Worm (Caenorhabditis elegans) whole organism, L1 larva: ENCODE data around the gene gcy-21.

Source experiments
- C04F5.9 ChIP-seq: sonication (generic microtip); optimal IDR thresholded peaks from 2 replicates; lab custom pipeline; 2016; ENCODE audit warnings: missing genetic modification characterization, missing compliant biosample characterization
- C16A3.4 ChIP-seq: fragments of 150-350 bp; optimal IDR thresholded peaks from 2 replicates; lab custom pipeline; 2014; ENCODE audit warnings: missing biosample characterization, missing genetic modification characterization
- F16B12.6 ChIP-seq: fragments of 150-350 bp; optimal IDR thresholded peaks from 2 replicates; lab custom pipeline; 2014; ENCODE audit warnings: missing biosample characterization, missing genetic modification characterization
- alr-1 ChIP-seq: fragments of 200-800 bp; sonication (Bioruptor generic); optimal IDR thresholded peaks from 2 replicates; lab custom pipeline; 2018; ENCODE audit warnings: borderline replicate concordance, mild to moderate bottlenecking, missing genetic modification characterization, missing compliant biosample characterization
- aly-2 ChIP-seq: fragments of 150-350 bp; optimal IDR thresholded peaks from 2 replicates; lab custom pipeline; 2014; ENCODE audit warnings: missing biosample characterization, missing genetic modification characterization
- ama-1 ChIP-seq: fragments of 150-350 bp; optimal IDR thresholded peaks from 2 replicates; lab custom pipeline; 2014
- ceh-82 ChIP-seq, 3 experiments: fragments of 150-350 bp in 1 of 3; sonication (generic microtip) in 2 of 3; optimal IDR thresholded peaks; 2 replicates each; lab custom pipeline; 2014 to 2017; ENCODE audit warnings: missing biosample characterization in 3 of 3, missing genetic modification characterization in 3 of 3
- ceh-90 ChIP-seq: sonication (generic microtip); optimal IDR thresholded peaks from 2 replicates; lab custom pipeline; 2016; ENCODE audit warnings: missing genetic modification characterization, missing compliant biosample characterization
- dpl-1 ChIP-seq, 3 experiments: fragments of 150-350 bp in 2 of 3; sonication (generic microtip) in 1 of 3; optimal IDR thresholded peaks; 2 replicates each; lab custom pipeline; 2014 to 2017; ENCODE audit warnings: missing biosample characterization in 3 of 3, missing genetic modification characterization in 3 of 3, missing genetic modification reagents in 3 of 3
- efl-1 ChIP-seq, 4 experiments: fragments of 150-350 bp; optimal IDR thresholded peaks in 3 of 4; peaks in 1 of 4; 1 replicate in 1 of 4; 2 replicates in 3 of 4; lab custom pipeline; 2014; ENCODE audit warnings: missing biosample characterization in 2 of 4, missing genetic modification characterization in 2 of 4, missing genetic modification reagents in 2 of 4
- egl-13 ChIP-seq: sonication (generic microtip); optimal IDR thresholded peaks from 2 replicates; lab custom pipeline; 2016; ENCODE audit warnings: missing genotype, missing genetic modification reagents, missing genetic modification characterization, missing compliant biosample characterization
- elt-2 ChIP-seq: sonication (generic microtip); optimal IDR thresholded peaks from 2 replicates; lab custom pipeline; 2016; ENCODE audit warnings: missing genetic modification characterization, mild to moderate bottlenecking, inconsistent platforms, missing compliant biosample characterization, missing genetic modification reagents
- elt-3 ChIP-seq, 6 experiments: fragments of 150-350 bp in 1 of 6; sonication (generic microtip); optimal IDR thresholded peaks; 2 replicates each; lab custom pipeline; 2017 to 2018; ENCODE audit warnings: missing biosample characterization in 6 of 6, missing genetic modification characterization in 6 of 6, inconsistent platforms in 1 of 6
- ets-5 ChIP-seq: fragments of 200-800 bp; sonication (Bioruptor generic); IDR thresholded peaks from 2 replicates; pipeline ENCODE4 v1.3.6; 2022; ENCODE audit warnings: missing genetic modification characterization, missing compliant biosample characterization
- fkh-10 ChIP-seq: sonication (generic microtip); optimal IDR thresholded peaks from 2 replicates; lab custom pipeline; 2017; ENCODE audit warnings: missing biosample characterization, missing genetic modification reagents, missing genetic modification characterization
- fkh-4 ChIP-seq: sonication (generic microtip); optimal IDR thresholded peaks from 2 replicates; lab custom pipeline; 2016; ENCODE audit warnings: missing compliant biosample characterization, missing genetic modification characterization, borderline replicate concordance
- fkh-8 ChIP-seq: sonication (generic microtip); optimal IDR thresholded peaks from 2 replicates; lab custom pipeline; 2016; ENCODE audit warnings: mild to moderate bottlenecking, missing genetic modification characterization, missing compliant biosample characterization
- grh-1 ChIP-seq: fragments of 200-800 bp; sonication (Bioruptor generic); IDR thresholded peaks from 2 replicates; pipeline ENCODE4 v1.3.6; 2022; ENCODE audit warnings: missing genetic modification reagents, missing genetic modification characterization, missing compliant biosample characterization
- hlh-4 ChIP-seq: sonication (generic microtip); optimal IDR thresholded peaks from 2 replicates; lab custom pipeline; 2016; ENCODE audit warnings: mild to moderate bottlenecking, missing genetic modification characterization, missing compliant biosample characterization
- hpl-2 ChIP-seq: fragments of 150-350 bp; optimal IDR thresholded peaks from 2 replicates; lab custom pipeline; 2014; ENCODE audit warnings: missing biosample characterization, missing genetic modification reagents, missing genetic modification characterization
- irx-1 ChIP-seq: sonication (generic microtip); optimal IDR thresholded peaks from 2 replicates; lab custom pipeline; 2016; ENCODE audit warnings: missing genetic modification characterization, missing compliant biosample characterization
- isw-1 ChIP-seq: fragments of 200-800 bp; sonication (Bioruptor generic); IDR thresholded peaks from 2 replicates; pipeline ENCODE4 v1.3.6; 2022; ENCODE audit warnings: missing genetic modification characterization, missing compliant biosample characterization
- jun-1 ChIP-seq: fragments of 150-350 bp; optimal IDR thresholded peaks from 2 replicates; lab custom pipeline; 2014; ENCODE audit warnings: missing biosample characterization, missing genetic modification reagents, missing genetic modification characterization
- lin-13 ChIP-seq: fragments of 150-350 bp; optimal IDR thresholded peaks from 2 replicates; lab custom pipeline; 2014; ENCODE audit warnings: missing biosample characterization, missing genetic modification reagents, missing genetic modification characterization
- lin-14 ChIP-seq: fragments of 200-800 bp; sonication (Bioruptor generic); optimal IDR thresholded peaks from 2 replicates; lab custom pipeline; 2018; ENCODE audit warnings: mild to moderate bottlenecking, missing genetic modification characterization, moderate library complexity, missing compliant biosample characterization
- lin-15B ChIP-seq: fragments of 150-350 bp; sonication (generic microtip); optimal IDR thresholded peaks from 3 replicates; lab custom pipeline; 2014; ENCODE audit warnings: missing biosample characterization, missing genetic modification characterization
- lin-35 ChIP-seq, 2 experiments: fragments of 150-350 bp; optimal IDR thresholded peaks; 2 replicates each; lab custom pipeline; 2014; ENCODE audit warnings: missing biosample characterization in 2 of 2, missing genetic modification characterization in 2 of 2, missing genetic modification reagents in 2 of 2
- lir-3 ChIP-seq: sonication (generic microtip); optimal IDR thresholded peaks from 2 replicates; lab custom pipeline; 2016; ENCODE audit warnings: mild to moderate bottlenecking, missing genetic modification characterization, moderate library complexity, missing compliant biosample characterization; ENCODE audit not compliant: poor library complexity
- lsy-2 ChIP-seq, 2 experiments: fragments of 150-350 bp; optimal IDR thresholded peaks; 2 replicates each; lab custom pipeline; 2014; ENCODE audit warnings: missing biosample characterization in 2 of 2, missing genetic modification characterization in 2 of 2
- mab-9 ChIP-seq: fragments of 200-800 bp; sonication (Bioruptor generic); IDR thresholded peaks from 2 replicates; pipeline ENCODE4 v1.3.6; 2022; ENCODE audit warnings: missing genetic modification reagents, missing genetic modification characterization, missing compliant biosample characterization
- nhr-11 ChIP-seq: fragments of 150-350 bp; optimal IDR thresholded peaks from 2 replicates; lab custom pipeline; 2014; ENCODE audit warnings: missing biosample characterization, missing genetic modification characterization
- nhr-19 ChIP-seq: fragments of 200-800 bp; sonication (Bioruptor generic); conservative IDR thresholded peaks from 2 replicates; pipeline ENCODE4 v1.3.6; 2022; ENCODE audit warnings: missing genetic modification characterization, missing compliant biosample characterization
- nhr-237 ChIP-seq: fragments of 150-350 bp; optimal IDR thresholded peaks from 2 replicates; lab custom pipeline; 2014; ENCODE audit warnings: missing biosample characterization, missing genetic modification characterization
- nhr-47 ChIP-seq: sonication (generic microtip); optimal IDR thresholded peaks from 2 replicates; lab custom pipeline; 2016; ENCODE audit warnings: mild to moderate bottlenecking, missing genetic modification characterization, moderate library complexity, missing compliant biosample characterization
- nhr-77 ChIP-seq: fragments of 150-350 bp; optimal IDR thresholded peaks from 2 replicates; lab custom pipeline; 2014; ENCODE audit warnings: missing biosample characterization, missing genetic modification characterization
- nhr-84 ChIP-seq: sonication (generic microtip); optimal IDR thresholded peaks from 2 replicates; lab custom pipeline; 2017; ENCODE audit warnings: missing biosample characterization, missing genetic modification characterization
- nhr-85 ChIP-seq: sonication (generic microtip); peaks from one replicate; lab custom pipeline; 2016; ENCODE audit warnings: missing genetic modification characterization, inconsistent platforms, missing compliant biosample characterization
- pag-3 ChIP-seq: sonication (generic microtip); optimal IDR thresholded peaks from 2 replicates; lab custom pipeline; 2017; ENCODE audit warnings: missing genetic modification characterization, mild to moderate bottlenecking, missing compliant biosample characterization, antibody characterized with exemption, borderline replicate concordance; ENCODE audit not compliant: insufficient read depth
- pax-3 ChIP-seq: fragments of 200-800 bp; sonication (Bioruptor generic); optimal IDR thresholded peaks from 2 replicates; lab custom pipeline; 2018; ENCODE audit warnings: mild to moderate bottlenecking, missing genetic modification characterization, moderate library complexity, missing compliant biosample characterization
- snpc-4 ChIP-seq: fragments of 150-350 bp; optimal IDR thresholded peaks from 2 replicates; lab custom pipeline; 2014; ENCODE audit warnings: missing biosample characterization, missing genetic modification characterization
- sptf-1 ChIP-seq: fragments of 150-350 bp; optimal IDR thresholded peaks from 2 replicates; lab custom pipeline; 2014; ENCODE audit warnings: missing biosample characterization, missing genetic modification characterization
- swsn-7 ChIP-seq: sonication (generic microtip); optimal IDR thresholded peaks from 2 replicates; lab custom pipeline; 2016; ENCODE audit warnings: missing genetic modification characterization, missing compliant biosample characterization
- tbx-2 ChIP-seq: sonication (generic microtip); optimal IDR thresholded peaks from 2 replicates; lab custom pipeline; 2016; ENCODE audit warnings: missing genetic modification characterization, missing compliant biosample characterization
- tlp-1 ChIP-seq: fragments of 150-350 bp; optimal IDR thresholded peaks from 2 replicates; lab custom pipeline; 2014; ENCODE audit warnings: missing biosample characterization, missing genetic modification characterization
- unc-30 ChIP-seq: sonication (generic microtip); optimal IDR thresholded peaks from 2 replicates; lab custom pipeline; 2017; ENCODE audit warnings: missing biosample characterization, missing genetic modification characterization
- unc-98 ChIP-seq: fragments of 200-800 bp; sonication (Bioruptor generic); IDR thresholded peaks from 2 replicates; pipeline ENCODE4 v1.3.6; 2022; ENCODE audit warnings: missing genetic modification characterization, missing compliant biosample characterization
- vab-15 ChIP-seq: sonication (generic microtip); optimal IDR thresholded peaks from 2 replicates; lab custom pipeline; 2017; ENCODE audit warnings: missing genotype, mild to moderate bottlenecking, missing genetic modification characterization, missing compliant biosample characterization
- zip-4 ChIP-seq: fragments of 200-800 bp; sonication (Bioruptor generic); optimal IDR thresholded peaks from 2 replicates; lab custom pipeline; 2018; ENCODE audit warnings: mild to moderate bottlenecking, missing genetic modification characterization, moderate library complexity, missing compliant biosample characterization
- ztf-11 ChIP-seq, 2 experiments: sonication (generic microtip); optimal IDR thresholded peaks; 2 replicates each; lab custom pipeline; 2016 to 2017; ENCODE audit warnings: missing genetic modification characterization in 2 of 2, missing biosample characterization in 1 of 2, missing compliant biosample characterization in 1 of 2
- ztf-4 ChIP-seq: fragments of 150-350 bp; optimal IDR thresholded peaks from 2 replicates; lab custom pipeline; 2014; ENCODE audit warnings: missing biosample characterization, missing genetic modification characterization

gcy-21 gene

DNA sequence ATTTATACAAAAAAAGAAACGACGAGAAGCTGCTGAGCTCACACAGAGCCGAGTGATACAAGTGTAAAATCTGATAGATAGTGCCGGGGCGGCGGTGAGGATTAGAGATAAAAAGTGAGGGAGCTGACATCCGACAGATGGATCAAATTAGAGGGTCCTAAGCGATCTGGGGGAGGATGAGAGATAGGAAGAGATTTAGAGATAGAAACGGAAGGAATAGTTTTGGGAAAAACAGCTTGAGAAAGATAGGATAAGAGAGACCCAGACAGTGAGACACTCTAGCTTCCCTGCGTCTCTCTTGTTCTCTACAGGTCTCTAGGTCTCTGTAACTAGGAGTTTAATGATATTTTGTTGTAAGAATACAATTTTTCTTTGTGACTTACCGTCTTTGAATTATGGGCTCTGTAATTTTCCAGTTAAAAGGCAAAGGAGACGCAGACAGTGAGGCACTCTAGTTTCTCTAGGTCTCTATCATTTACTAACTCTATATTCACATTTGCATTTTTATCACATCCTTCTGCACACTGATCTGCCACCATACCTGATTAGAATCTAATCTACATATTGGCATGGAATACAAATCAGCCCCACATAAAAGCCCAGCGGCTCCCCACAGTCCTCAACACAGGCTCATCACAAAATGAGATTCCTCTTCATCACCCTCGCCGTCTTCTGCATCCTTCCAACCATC, 27.7 kb downstream of the gcy-21 start, which contains the start of the genes sup-9 and nspf-1 (continued):
- no peak for TF ChIP-seq F16B12.6
- no peak for TF ChIP-seq nhr-84 (tag; lab: Kevin White, UChicago)
- TF ChIP-seq vab-15, result no peak
- no peak for TF ChIP-seq nhr-47 (tag; lab: Kevin White, UChicago)
- peak; percentile 81 for TF ChIP-seq lin-14 (GFP tag; lab: Kevin White, UChicago)
- no peak for TF ChIP-seq nhr-85 (tag; lab: Kevin White, UChicago)
- no peak for TF ChIP-seq ama-1 (lab: Kevin White, UChicago)
- peak in 1 of 3 experiments; percentile 28 for TF ChIP-seq ceh-82 (tag; optimal IDR thresholded peaks at IDR 0.05; lab: Kevin White, UChicago)
- TF ChIP-seq mab-9 (GFP tag; lab: Robert Waterston, UW), result no peak
- TF ChIP-seq unc-98 (GFP tag; lab: Robert Waterston, UW), result no peak
- TF ChIP-seq C04F5.9 (tag; lab: Kevin White, UChicago), result no peak
- TF ChIP-seq zip-4 (GFP tag; lab: Kevin White, UChicago), result no peak
- TF ChIP-seq grh-1 (GFP tag; lab: Robert Waterston, UW), result no peak
- TF ChIP-seq dpl-1 (GFP tag; optimal IDR thresholded peaks at IDR 0.05; lab: Kevin White, UChicago), result no peak
- TF ChIP-seq lin-35 (GFP tag; optimal IDR thresholded peaks at IDR 0.05; lab: Kevin White, UChicago), result no peak
- peak in 1 of 2 experiments; percentile 46 for TF ChIP-seq lsy-2 (tag; optimal IDR thresholded peaks at IDR 0.05; lab: Kevin White, UChicago)
- no peak for TF ChIP-seq elt-3 (tag; optimal IDR thresholded peaks at IDR 0.05; lab: Kevin White, UChicago)
- TF ChIP-seq swsn-7 (tag; lab: Kevin White, UChicago), result peak; percentile 32
- no peak for TF ChIP-seq alr-1 (tag; lab: Kevin White, UChicago)
- TF ChIP-seq ztf-11 (tag; optimal IDR thresholded peaks at IDR 0.05; lab: Kevin White, UChicago), result no peak
- TF ChIP-seq ets-5 (GFP tag; lab: Robert Waterston, UW), result no peak
- TF ChIP-seq fkh-4 (tag; lab: Kevin White, UChicago), result peak; percentile 78
- TF ChIP-seq egl-13, result no peak
- TF ChIP-seq pax-3, result no peak
- TF ChIP-seq snpc-4, result no peak
- no peak for TF ChIP-seq elt-2 (tag; lab: Kevin White, UChicago)
- no peak for TF ChIP-seq pag-3 (tag; lab: Kevin White, UChicago)
- TF ChIP-seq aly-2 (tag; lab: Kevin White, UChicago), result no peak
- no peak for TF ChIP-seq lir-3 (tag; lab: Kevin White, UChicago)
- no peak for TF ChIP-seq sptf-1 (tag; lab: Kevin White, UChicago)
- no peak for TF ChIP-seq tbx-2 (tag; lab: Kevin White, UChicago)
- TF ChIP-seq unc-30, result no peak
- no peak for TF ChIP-seq nhr-77
- no peak for TF ChIP-seq lin-15B (tag; lab: Kevin White, UChicago)
- no peak for TF ChIP-seq hlh-4 (tag; lab: Kevin White, UChicago)
- no peak for TF ChIP-seq nhr-237
- no peak for TF ChIP-seq C16A3.4 (tag; lab: Kevin White, UChicago)
- no peak for TF ChIP-seq ceh-90 (tag; lab: Kevin White, UChicago)
- no peak for TF ChIP-seq jun-1 (tag; lab: Kevin White, UChicago)
- peak; percentile 43 for TF ChIP-seq nhr-19 (GFP tag; lab: Robert Waterston, UW)
- peak; percentile 33 for TF ChIP-seq lin-13 (GFP tag; lab: Kevin White, UChicago)
- TF ChIP-seq hpl-2, result no peak
- TF ChIP-seq fkh-10 (GFP tag; lab: Kevin White, UChicago), result peak; percentile 63
- TF ChIP-seq efl-1 (optimal IDR thresholded peaks at IDR 0.05; lab: Kevin White, UChicago), result peak; percentile 50 to 51
- no peak for TF ChIP-seq efl-1 (GFP tag; optimal IDR thresholded peaks at IDR 0.05 in 1 of 2; lab: Kevin White, UChicago)
- peak; percentile 44 for TF ChIP-seq irx-1 (tag; lab: Kevin White, UChicago)
- no peak for TF ChIP-seq tlp-1 (tag; lab: Kevin White, UChicago)
- no peak for TF ChIP-seq isw-1 (GFP tag; lab: Robert Waterston, UW)
- no peak for TF ChIP-seq nhr-11 (tag; lab: Kevin White, UChicago)
- no peak for TF ChIP-seq fkh-8 (tag; lab: Kevin White, UChicago)
- no peak for TF ChIP-seq ztf-4 (tag; lab: Kevin White, UChicago)
